Worm (Caenorhabditis elegans): Measurements from ENCODE around the gene T10F2.2.

T10F2.2 gene

DNA sequence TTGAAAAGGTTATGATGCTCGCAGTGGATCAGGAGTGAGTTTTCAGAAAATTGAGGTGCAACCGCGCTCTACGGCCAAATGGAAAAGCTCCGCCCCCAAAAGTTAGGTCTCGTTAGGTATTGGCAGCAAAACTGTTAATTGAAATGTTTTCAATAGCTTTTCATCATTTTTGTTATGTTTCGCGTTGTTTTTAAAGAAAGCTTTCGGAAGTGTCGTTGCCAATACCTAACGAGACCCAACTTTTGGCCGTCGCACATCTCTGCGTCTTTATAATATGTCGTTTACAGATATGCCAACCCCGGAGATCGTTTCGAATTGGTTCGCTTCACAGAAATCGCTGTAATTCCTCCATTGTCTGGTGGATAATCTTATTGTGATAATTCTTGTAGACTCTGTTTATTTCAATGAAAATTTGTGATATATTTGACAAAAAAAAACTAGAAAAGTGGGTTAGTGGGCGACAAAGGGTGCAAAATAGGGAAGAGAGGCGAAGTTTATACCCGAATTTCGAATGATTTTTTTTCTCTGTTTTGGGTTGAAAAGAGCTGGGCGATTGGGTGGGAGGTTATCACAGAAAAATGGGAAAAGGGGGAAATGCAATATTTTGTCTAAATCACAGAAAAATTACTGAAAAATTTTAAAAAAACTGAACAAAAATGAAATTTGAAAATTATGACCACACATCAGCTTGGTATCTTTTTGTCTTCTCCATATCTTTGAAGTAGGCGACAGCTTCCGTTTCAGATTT, 31.4 kb upstream of the T10F2.2 start:
- TF ChIP-seq mep-1 (tag; optimal IDR thresholded peaks at IDR 0.05) (peak; percentile 18), nhr-28 (tag; optimal IDR thresholded peaks at IDR 0.05) (no peak)

DNA sequence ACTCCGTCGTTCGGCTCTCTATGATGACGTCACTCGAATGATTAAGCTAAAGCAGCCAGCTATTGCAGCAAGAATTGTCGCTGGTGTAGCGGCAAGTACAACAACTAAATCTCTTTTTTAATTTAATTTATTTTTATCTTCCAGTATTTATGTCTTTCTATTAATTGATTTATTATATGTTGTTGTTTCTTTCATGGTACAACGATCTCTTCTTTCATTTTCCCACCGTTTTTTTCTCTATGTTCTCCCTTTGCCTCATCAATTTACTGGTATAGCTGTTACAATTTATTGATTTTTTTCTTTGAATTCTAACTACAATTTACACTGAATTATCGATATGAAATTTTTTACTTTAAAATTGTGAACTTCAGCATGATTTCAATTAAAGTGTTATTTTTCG, 30.6 kb upstream of the T10F2.2 start, which contains the start of gene moc-6:
TSS of gene moc-6 (plus strand) at position 301 of the 400 bp plus-strand sequence.
- TF ChIP-seq hlh-1 (tag; optimal IDR thresholded peaks at IDR 0.05): no peak
- TF ChIP-seq drap-1 (GFP tag; optimal IDR thresholded peaks at IDR 0.05): no peak
- TF ChIP-seq zip-8 (tag; optimal IDR thresholded peaks at IDR 0.05): no peak
- TF ChIP-seq lsy-2 (tag; optimal IDR thresholded peaks at IDR 0.05): no peak
- no peak for TF ChIP-seq nhr-76 (tag; optimal IDR thresholded peaks at IDR 0.05)
- TF ChIP-seq ztf-11 (tag; optimal IDR thresholded peaks at IDR 0.05): no peak
- no peak for TF ChIP-seq flh-1 (GFP tag; optimal IDR thresholded peaks at IDR 0.05)
- TF ChIP-seq ceh-83 (GFP tag; optimal IDR thresholded peaks at IDR 0.05): no peak
- TF ChIP-seq nhr-12 (tag; optimal IDR thresholded peaks at IDR 0.05): no peak
- no peak for TF ChIP-seq unc-39 (tag; optimal IDR thresholded peaks at IDR 0.05)
- no peak for TF ChIP-seq snpc-4 (tag; optimal IDR thresholded peaks at IDR 0.05)
- no peak for TF ChIP-seq unc-120 (tag; optimal IDR thresholded peaks at IDR 0.05; ENCODE audit: poor library complexity, severe bottlenecking)
- no peak for TF ChIP-seq ceh-39 (tag; optimal IDR thresholded peaks at IDR 0.05)
- no peak for TF ChIP-seq nhr-28 (tag; optimal IDR thresholded peaks at IDR 0.05)
- no peak for TF ChIP-seq ces-1 (GFP tag; optimal IDR thresholded peaks at IDR 0.05)

DNA sequence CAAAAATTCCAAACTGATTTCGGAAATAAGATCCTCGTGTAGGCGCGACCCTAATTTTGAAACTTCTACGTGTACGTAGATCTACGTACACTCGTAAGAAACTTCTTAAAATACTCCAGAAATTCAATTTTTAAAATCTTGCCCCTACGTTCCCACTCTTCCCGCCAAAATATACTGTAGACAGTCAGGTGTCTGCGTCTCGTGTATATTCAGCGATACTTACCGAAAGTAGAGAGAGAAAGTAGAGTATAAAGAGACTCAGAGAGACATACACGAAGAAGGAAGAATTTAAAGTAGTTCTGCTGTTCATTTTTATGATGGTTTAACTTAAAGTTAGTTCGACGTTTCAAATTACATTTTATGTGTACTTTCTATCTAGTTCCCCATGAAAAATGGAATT, 28.2 kb upstream of the T10F2.2 start:
- TF ChIP-seq flh-1 (GFP tag; optimal IDR thresholded peaks at IDR 0.05) (no peak), lsy-2 (tag; optimal IDR thresholded peaks at IDR 0.05) (peak; percentile 42)

DNA sequence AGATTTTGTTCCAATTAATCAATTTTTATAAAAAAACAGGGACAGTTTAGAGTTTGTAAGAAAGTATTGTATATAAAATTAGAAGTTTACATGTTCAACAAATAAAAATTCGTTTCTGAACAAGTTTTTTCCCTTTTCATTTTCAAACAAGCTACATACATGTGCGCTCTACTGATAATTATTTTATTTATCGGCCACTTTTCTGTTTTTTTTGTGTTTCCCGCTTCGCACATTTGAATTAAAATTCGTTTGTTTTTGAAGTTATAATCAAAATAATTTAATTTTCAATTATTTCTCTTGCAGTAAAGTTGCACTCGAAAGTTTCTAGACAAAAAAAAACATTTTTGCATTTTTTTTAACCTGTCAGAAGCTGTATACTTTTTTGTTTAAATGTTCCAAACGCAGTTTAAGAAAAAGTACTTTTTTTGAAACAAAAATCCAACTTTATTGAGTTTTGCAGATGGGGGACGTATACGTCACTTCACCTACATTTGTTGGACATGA, 25.6 kb upstream of the T10F2.2 start, which contains the start of gene hira-1:
TSS of gene hira-1 (plus strand) at position 454 of the 504 bp plus-strand sequence.
- TF ChIP-seq ces-1 (GFP tag; optimal IDR thresholded peaks at IDR 0.05): peak; percentile 68
- no peak for TF ChIP-seq zip-8 (tag; optimal IDR thresholded peaks at IDR 0.05)

DNA sequence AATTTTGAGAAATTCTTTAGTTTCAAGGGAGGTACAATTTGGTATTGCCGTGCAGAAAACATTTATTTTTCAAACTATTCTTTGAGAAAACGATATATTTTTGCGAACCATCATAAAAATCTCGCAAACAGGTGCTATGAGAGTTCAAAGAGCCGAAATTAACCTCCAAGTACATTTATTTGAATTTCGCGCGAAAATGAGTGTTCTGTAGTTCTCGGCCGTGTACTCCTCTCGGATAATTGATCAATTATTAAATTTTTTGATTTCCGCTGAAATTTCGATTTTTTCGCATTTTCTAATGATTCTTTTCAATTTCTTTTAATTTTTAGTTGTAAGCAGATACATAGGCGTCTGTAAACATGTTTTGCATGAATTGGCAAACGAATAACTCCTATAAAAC, 25.1 kb upstream of the T10F2.2 start:
- TF ChIP-seq bed-3 (GFP tag; optimal IDR thresholded peaks at IDR 0.05): no peak
- no peak for TF ChIP-seq M03D4.4 (tag; optimal IDR thresholded peaks at IDR 0.05)
- TF ChIP-seq nhr-28 (tag; optimal IDR thresholded peaks at IDR 0.05): no peak
- TF ChIP-seq flh-1 (GFP tag; optimal IDR thresholded peaks at IDR 0.05): no peak
- no peak for TF ChIP-seq ham-2 (GFP tag; optimal IDR thresholded peaks at IDR 0.05)
- no peak for TF ChIP-seq ceh-43 (GFP tag; optimal IDR thresholded peaks at IDR 0.05)
- no peak for TF ChIP-seq ces-1 (GFP tag; optimal IDR thresholded peaks at IDR 0.05)
- TF ChIP-seq blmp-1 (tag; optimal IDR thresholded peaks at IDR 0.05): no peak
- TF ChIP-seq snpc-4 (tag; optimal IDR thresholded peaks at IDR 0.05): no peak
- no peak for TF ChIP-seq nhr-76 (tag; optimal IDR thresholded peaks at IDR 0.05)
- no peak for TF ChIP-seq drap-1 (GFP tag; optimal IDR thresholded peaks at IDR 0.05)

DNA sequence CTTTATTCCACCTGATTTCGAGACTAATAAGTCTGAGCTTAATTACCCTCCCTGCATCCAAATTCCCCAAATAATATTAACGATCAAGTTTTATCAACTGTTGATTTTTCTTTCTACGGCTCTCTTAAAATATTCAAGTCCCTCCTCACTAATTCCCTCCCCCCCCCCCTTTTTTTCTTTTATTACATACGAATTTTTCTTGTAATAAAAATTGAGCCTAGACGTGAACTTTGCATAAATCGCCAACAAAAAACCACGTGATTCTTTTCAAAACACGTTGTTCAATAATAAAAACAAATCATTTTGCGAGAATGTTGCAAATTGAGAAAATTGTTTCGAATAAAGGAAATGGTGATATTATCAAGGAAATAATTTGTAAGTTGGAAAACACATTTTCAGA, 23.3 kb upstream of the T10F2.2 start, which contains the start of gene K10D2.8:
TSS of gene K10D2.8 (plus strand) at position 301 of the 400 bp plus-strand sequence.
- TF ChIP-seq nhr-28 (tag; optimal IDR thresholded peaks at IDR 0.05) (no peak), unc-120 (tag; optimal IDR thresholded peaks at IDR 0.05; ENCODE audit: poor library complexity, severe bottlenecking) (no peak), snpc-4 (tag; optimal IDR thresholded peaks at IDR 0.05) (no peak), ceh-83 (GFP tag; optimal IDR thresholded peaks at IDR 0.05) (no peak), ceh-39 (tag; optimal IDR thresholded peaks at IDR 0.05) (no peak), mep-1 (tag; optimal IDR thresholded peaks at IDR 0.05) (no peak), unc-39 (tag; optimal IDR thresholded peaks at IDR 0.05) (no peak), flh-1 (GFP tag; optimal IDR thresholded peaks at IDR 0.05) (no peak), lin-32 (GFP tag; optimal IDR thresholded peaks at IDR 0.05) (no peak), nhr-237 (tag; optimal IDR thresholded peaks at IDR 0.05) (no peak), elt-3 (tag; optimal IDR thresholded peaks at IDR 0.05) (no peak), elt-1 (tag; optimal IDR thresholded peaks at IDR 0.05; ENCODE audit: borderline replicate concordance, insufficient read depth) (no peak), zip-8 (tag; optimal IDR thresholded peaks at IDR 0.05) (no peak), sptf-1 (tag; optimal IDR thresholded peaks at IDR 0.05) (no peak), mls-2 (tag; optimal IDR thresholded peaks at IDR 0.05) (no peak), blmp-1 (tag; optimal IDR thresholded peaks at IDR 0.05) (no peak), tbx-8 (GFP tag; optimal IDR thresholded peaks at IDR 0.05) (no peak)

Measured in whole organism, mixed stage, embryonic.